Worm (Caenorhabditis elegans) whole organism, late embryonic: ENCODE measurements around the gene C30E1.4.

Source experiments
- ceh-31 ChIP-seq: sonication (generic microtip); optimal IDR thresholded peaks from 2 replicates; lab custom pipeline; 2016; ENCODE audit warnings: missing genetic modification characterization, missing compliant biosample characterization
- elt-2 ChIP-seq: sonication (generic microtip); optimal IDR thresholded peaks from 2 replicates; lab custom pipeline; 2016; ENCODE audit warnings: missing genetic modification reagents, missing genetic modification characterization, missing compliant biosample characterization
- ets-4 ChIP-seq: sonication (generic microtip); optimal IDR thresholded peaks from 2 replicates; lab custom pipeline; 2016; ENCODE audit warnings: missing genetic modification characterization, missing compliant biosample characterization
- fkh-10 ChIP-seq: fragments of 150-350 bp; optimal IDR thresholded peaks from 2 replicates; lab custom pipeline; 2014; ENCODE audit warnings: missing biosample characterization, missing genetic modification reagents, missing genetic modification characterization
- gmeb-2 ChIP-seq: sonication (generic microtip); optimal IDR thresholded peaks from 2 replicates; lab custom pipeline; 2016; ENCODE audit warnings: missing genetic modification characterization, inconsistent platforms, missing compliant biosample characterization
- lin-11 ChIP-seq: fragments of 200-800 bp; sonication (Bioruptor generic); optimal IDR thresholded peaks from 2 replicates; lab custom pipeline; 2018; ENCODE audit warnings: mild to moderate bottlenecking, missing genetic modification characterization, missing compliant biosample characterization
- nfya-1 ChIP-seq: sonication (generic microtip); optimal IDR thresholded peaks from 2 replicates; lab custom pipeline; 2017; ENCODE audit warnings: missing genetic modification characterization, mild to moderate bottlenecking, missing compliant biosample characterization, antibody characterized with exemption, moderate library complexity
- nhr-11 ChIP-seq: fragments of 150-350 bp; optimal IDR thresholded peaks from 2 replicates; lab custom pipeline; 2014; ENCODE audit warnings: missing biosample characterization, missing genetic modification characterization
- pha-4 ChIP-seq: fragments of 150-350 bp; optimal IDR thresholded peaks from 2 replicates; lab custom pipeline; 2018; ENCODE audit warnings: missing biosample characterization, missing genetic modification reagents, missing genetic modification characterization
- pqm-1 ChIP-seq: sonication (generic microtip); optimal IDR thresholded peaks from 2 replicates; lab custom pipeline; 2016; ENCODE audit warnings: missing genetic modification characterization, missing compliant biosample characterization
- pros-1 ChIP-seq: fragments of 150-350 bp; optimal IDR thresholded peaks from 2 replicates; lab custom pipeline; 2014; ENCODE audit warnings: missing biosample characterization, missing genetic modification reagents, missing genetic modification characterization
- tbx-2 ChIP-seq: sonication (generic microtip); optimal IDR thresholded peaks from 2 replicates; lab custom pipeline; 2016; ENCODE audit warnings: missing genetic modification characterization, missing compliant biosample characterization

DNA sequence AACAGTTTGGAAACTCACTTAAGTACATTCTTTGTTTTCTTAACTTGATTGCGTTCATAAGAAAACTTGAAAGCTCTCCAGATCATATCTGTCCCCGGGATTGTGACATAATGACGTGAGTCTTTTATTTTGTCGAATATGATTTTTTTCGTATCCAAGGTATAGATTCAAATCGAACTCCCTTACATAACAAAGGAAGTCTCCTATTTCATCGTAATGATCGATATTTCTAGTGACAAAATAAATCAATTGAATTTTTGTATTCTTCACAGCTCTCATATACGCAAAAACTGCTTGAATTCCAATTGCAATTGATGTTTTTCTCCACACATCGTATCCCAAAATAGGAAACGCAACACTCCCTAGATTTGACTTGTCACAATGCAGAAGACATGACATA lies 21.1 kb upstream of the C30E1.4 start:
- TF ChIP-seq nfya-1 (tag; lab: Kevin White, UChicago), result no peak
- no peak for TF ChIP-seq tbx-2 (tag; lab: Kevin White, UChicago)
- TF ChIP-seq pha-4, result no peak
- no peak for TF ChIP-seq nhr-11 (tag; lab: Kevin White, UChicago)
- TF ChIP-seq elt-2 (tag; lab: Kevin White, UChicago), result no peak
- no peak for TF ChIP-seq fkh-10 (GFP tag; lab: Kevin White, UChicago)
- no peak for TF ChIP-seq ets-4
- no peak for TF ChIP-seq pros-1 (tag; lab: Kevin White, UChicago)
- no peak for TF ChIP-seq gmeb-2 (tag; lab: Kevin White, UChicago)
- TF ChIP-seq pqm-1 (tag; lab: Kevin White, UChicago), result no peak
- TF ChIP-seq lin-11 (tag; lab: Kevin White, UChicago), result no peak
- TF ChIP-seq ceh-31 (tag; lab: Kevin White, UChicago), result no peak
